Fruit fly (Drosophila melanogaster) whole organism, wandering third instar larva: ENCODE data around the gene Sbp2.

ENCODE experiments used
- CG9705 ChIP-seq: fragments of 200-800 bp; sonication (Bioruptor generic); optimal IDR thresholded peaks from 2 replicates; lab custom pipeline; 2018; ENCODE audit warnings: missing biosample characterization, mild to moderate bottlenecking, missing genetic modification characterization
- Dfd ChIP-seq: fragments of >200 bp; optimal IDR thresholded peaks from 2 replicates; lab custom pipeline; 2017; ENCODE audit warnings: missing biosample characterization, missing genetic modification characterization
- Myc ChIP-seq: fragments of >200 bp; optimal IDR thresholded peaks from 2 replicates; lab custom pipeline; 2017
- OdsH ChIP-seq: fragments of 200-800 bp; sonication (Bioruptor generic); optimal IDR thresholded peaks from 2 replicates; lab custom pipeline; 2016; ENCODE audit warnings: missing biosample characterization, mild to moderate bottlenecking, missing genetic modification characterization
- fru ChIP-seq: fragments of 200-800 bp; sonication (Bioruptor generic); optimal IDR thresholded peaks from 3 replicates; lab custom pipeline; 2016; ENCODE audit warnings: missing biosample characterization, mild to moderate bottlenecking, missing genetic modification characterization
- psq ChIP-seq: fragments of 200-800 bp; sonication (Bioruptor generic); optimal IDR thresholded peaks from 3 replicates; lab custom pipeline; 2017; ENCODE audit warnings: missing biosample characterization, mild to moderate bottlenecking, missing genetic modification characterization, moderate library complexity
- sv ChIP-seq: fragments of 200-800 bp; sonication (Bioruptor generic); optimal IDR thresholded peaks from 3 replicates; lab custom pipeline; 2016; ENCODE audit warnings: missing biosample characterization, missing genetic modification characterization
- usp ChIP-seq: fragments of >200 bp; optimal IDR thresholded peaks from 2 replicates; lab custom pipeline; 2017; ENCODE audit warnings: missing biosample characterization, missing genetic modification characterization

dm6 chr3L:8323817-8324216 lies 19.9 kb downstream of the Sbp2 start:
- TF ChIP-seq Myc (lab: Kevin White, UChicago) (no peak), psq (GFP tag; lab: Kevin White, UChicago) (no peak), sv (GFP tag; lab: Kevin White, UChicago) (no peak), fru (GFP tag; lab: Kevin White, UChicago) (no peak), Dfd (GFP tag; lab: Kevin White, UChicago) (no peak), CG9705 (GFP tag; lab: Kevin White, UChicago) (no peak), usp (no peak), OdsH (no peak)
